Fruit fly (Drosophila melanogaster) S2 (cell line): ENCODE data around the gene Osi10a.

Experiments used
- CG8478 ChIP-seq: fragments of >200 bp; optimal IDR thresholded peaks from 2 replicates; lab custom pipeline; 2018
- CTCF ChIP-seq, 2 experiments: fragments of >200 bp; optimal IDR thresholded peaks; 2 replicates each; lab custom pipeline; 2018

- TF ChIP-seq CG8478 (lab: Kevin White, UChicago) (no peak), CTCF (optimal IDR thresholded peaks at IDR 0.05; lab: Kevin White, UChicago) (no peak)
These were observed 33.4 kb downstream of the Osi10a start for dm6 chr3R:6297164-6297563.
